Fruit fly (Drosophila melanogaster) whole organism, embryonic: ENCODE results near the gene mxt.
A peak's percentile ranks its signal among the peaks of the same experiment; 100 is the strongest.

ENCODE experiments used
- Atf6 ChIP-seq: fragments of 200-800 bp; sonication (Bioruptor generic); IDR thresholded peaks from 2 replicates; pipeline ENCODE4 v1.3.6; 2022; ENCODE audit warnings: missing biosample characterization, missing genetic modification characterization
- CG10147 ChIP-seq: fragments of 200-800 bp; sonication (Bioruptor generic); optimal IDR thresholded peaks from 2 replicates; lab custom pipeline; 2019; ENCODE audit warnings: missing biosample characterization, mild to moderate bottlenecking, missing genetic modification characterization, moderate library complexity
- CG10979 ChIP-seq: fragments of 200-800 bp; sonication (Bioruptor generic); optimal IDR thresholded peaks from 2 replicates; lab custom pipeline; 2018; ENCODE audit warnings: missing biosample characterization, mild to moderate bottlenecking, missing genetic modification characterization, moderate library complexity
- CG11504 ChIP-seq: fragments of 200-800 bp; sonication (Bioruptor generic); optimal IDR thresholded peaks from 3 replicates; lab custom pipeline; 2019; ENCODE audit warnings: missing biosample characterization, mild to moderate bottlenecking, missing genetic modification characterization, moderate library complexity
- CG11695 ChIP-seq: fragments of 200-800 bp; sonication (Bioruptor generic); IDR thresholded peaks from 3 replicates; pipeline ENCODE4 v1.3.6; 2022; ENCODE audit warnings: missing biosample characterization, missing genetic modification characterization
- CG11696 ChIP-seq: fragments of 200-800 bp; sonication (Bioruptor generic); IDR thresholded peaks from 2 replicates; pipeline ENCODE4 v1.3.6; 2022; ENCODE audit warnings: missing biosample characterization, missing genetic modification characterization
- CG11723 ChIP-seq: fragments of 200-800 bp; sonication (Bioruptor generic); optimal IDR thresholded peaks from 2 replicates; lab custom pipeline; 2017; ENCODE audit warnings: missing biosample characterization, mild to moderate bottlenecking, missing genetic modification characterization
- CG13123 ChIP-seq: fragments of 200-800 bp; sonication (Bioruptor generic); optimal IDR thresholded peaks from 2 replicates; lab custom pipeline; 2016; ENCODE audit warnings: missing biosample characterization, missing genetic modification characterization
- CG14050 ChIP-seq: fragments of 200-800 bp; sonication (Bioruptor generic); IDR thresholded peaks from 3 replicates; pipeline ENCODE4 v1.3.6; 2022; ENCODE audit warnings: missing biosample characterization, missing genetic modification characterization
- CG14441 ChIP-seq: fragments of 200-800 bp; sonication (Bioruptor generic); IDR thresholded peaks from 2 replicates; pipeline ENCODE4 v1.3.6; 2022; ENCODE audit warnings: missing biosample characterization, missing genetic modification characterization
- CG14667 ChIP-seq: fragments of 200-800 bp; sonication (Bioruptor generic); IDR thresholded peaks from 2 replicates; pipeline ENCODE4 v1.3.6; 2022; ENCODE audit warnings: missing biosample characterization, missing genetic modification characterization
- CG1602 ChIP-seq: fragments of 200-800 bp; sonication (Bioruptor generic); optimal IDR thresholded peaks from 3 replicates; lab custom pipeline; 2016; ENCODE audit warnings: missing biosample characterization, missing genetic modification characterization
- CG1792 ChIP-seq: fragments of 200-800 bp; sonication (Bioruptor generic); optimal IDR thresholded peaks from 2 replicates; lab custom pipeline; 2016; ENCODE audit warnings: missing biosample characterization, missing genetic modification characterization
- CG18599 ChIP-seq: fragments of 200-800 bp; sonication (Bioruptor generic); optimal IDR thresholded peaks from 3 replicates; lab custom pipeline; 2017; ENCODE audit warnings: missing biosample characterization, missing genetic modification characterization, mild to moderate bottlenecking, moderate library complexity, missing genetic modification reagents
- CG2199 ChIP-seq: fragments of 200-800 bp; sonication (Bioruptor generic); IDR thresholded peaks from 3 replicates; pipeline ENCODE4 v1.3.6; 2022; ENCODE audit warnings: missing biosample characterization, missing genetic modification characterization
- CG2202 ChIP-seq: fragments of 200-800 bp; sonication (Bioruptor generic); optimal IDR thresholded peaks from 2 replicates; lab custom pipeline; 2018; ENCODE audit warnings: missing biosample characterization, mild to moderate bottlenecking, missing genetic modification characterization
- CG2875 ChIP-seq: fragments of 200-800 bp; sonication (Bioruptor generic); optimal IDR thresholded peaks from 2 replicates; lab custom pipeline; 2017; ENCODE audit warnings: missing biosample characterization, mild to moderate bottlenecking, missing genetic modification characterization, missing genetic modification reagents
- CG32772 ChIP-seq: fragments of 200-800 bp; sonication (Bioruptor generic); IDR thresholded peaks from 2 replicates; pipeline ENCODE4 v1.3.6; 2022; ENCODE audit warnings: missing biosample characterization, missing genetic modification characterization
- CG34224 ChIP-seq: fragments of 200-800 bp; sonication (Bioruptor generic); IDR thresholded peaks from 3 replicates; pipeline ENCODE4 v1.3.6; 2022; ENCODE audit warnings: missing biosample characterization, missing genetic modification characterization; ENCODE audit not compliant: partially characterized antibody
- CG3726 ChIP-seq: fragments of 200-800 bp; sonication (Bioruptor generic); IDR thresholded peaks from 3 replicates; pipeline ENCODE4, ENCODE4 v1.3.6; 2022; ENCODE audit warnings: missing biosample characterization, missing genetic modification characterization
- CG4282 ChIP-seq: fragments of 200-800 bp; sonication (Bioruptor generic); optimal IDR thresholded peaks from 2 replicates; lab custom pipeline; 2016; ENCODE audit warnings: missing biosample characterization, missing genetic modification characterization
- CG6791 ChIP-seq: fragments of 200-800 bp; sonication (Bioruptor generic); IDR thresholded peaks from 3 replicates; pipeline ENCODE4 v1.3.6; 2022; ENCODE audit warnings: missing biosample characterization, missing genetic modification characterization; ENCODE audit not compliant: partially characterized antibody
- CG6854 ChIP-seq: fragments of 200-800 bp; sonication (Bioruptor generic); optimal IDR thresholded peaks from 3 replicates; lab custom pipeline; 2017; ENCODE audit warnings: missing biosample characterization, mild to moderate bottlenecking, missing genetic modification characterization
- CG7357 ChIP-seq: fragments of 200-800 bp; sonication (Bioruptor generic); IDR thresholded peaks from 3 replicates; pipeline ENCODE4 v1.3.6; 2022; ENCODE audit warnings: missing biosample characterization, missing genetic modification characterization
- CG7963 ChIP-seq: fragments of 200-800 bp; sonication (Bioruptor generic); IDR thresholded peaks from 3 replicates; pipeline ENCODE4 v1.3.6; 2022; ENCODE audit warnings: missing biosample characterization, missing genetic modification characterization; ENCODE audit not compliant: partially characterized antibody
- CG7987 ChIP-seq: fragments of 200-800 bp; sonication (Bioruptor generic); optimal IDR thresholded peaks from 2 replicates; lab custom pipeline; 2018; ENCODE audit warnings: missing biosample characterization, mild to moderate bottlenecking, missing genetic modification characterization, moderate library complexity
- CG9215 ChIP-seq: fragments of 200-800 bp; sonication (Bioruptor generic); IDR thresholded peaks from 2 replicates; pipeline ENCODE4 v1.3.6; 2022; ENCODE audit warnings: missing biosample characterization, missing genetic modification characterization
- CG9609 ChIP-seq: fragments of 200-800 bp; sonication (Bioruptor generic); optimal IDR thresholded peaks from 3 replicates; lab custom pipeline; 2016; ENCODE audit warnings: missing biosample characterization, missing genetic modification characterization
- CG9876 ChIP-seq: fragments of 200-800 bp; sonication (Bioruptor generic); optimal IDR thresholded peaks from 2 replicates; lab custom pipeline; 2016; ENCODE audit warnings: missing biosample characterization, missing genetic modification characterization
- CoRest ChIP-seq: fragments of 200-800 bp; sonication (Bioruptor generic); optimal IDR thresholded peaks from 3 replicates; lab custom pipeline; 2018; ENCODE audit warnings: missing biosample characterization, mild to moderate bottlenecking, missing genetic modification characterization, moderate library complexity
- Drgx ChIP-seq: fragments of 200-800 bp; sonication (Bioruptor generic); IDR thresholded peaks from 2 replicates; pipeline ENCODE4 v1.3.6; 2022; ENCODE audit warnings: missing biosample characterization, missing genetic modification characterization
- HLH4C ChIP-seq: fragments of 200-800 bp; sonication (Bioruptor generic); IDR thresholded peaks from 3 replicates; pipeline ENCODE4 v1.3.6; 2022; ENCODE audit warnings: missing biosample characterization, missing genetic modification characterization; ENCODE audit not compliant: partially characterized antibody
- Hand ChIP-seq: fragments of 200-800 bp; sonication (Bioruptor generic); optimal IDR thresholded peaks from 2 replicates; lab custom pipeline; 2017; ENCODE audit warnings: mild to moderate bottlenecking, missing biosample characterization, missing genetic modification reagents, missing genetic modification characterization
- MBD-R2 ChIP-seq: fragments of 200-800 bp; sonication (Bioruptor generic); IDR thresholded peaks from 2 replicates; pipeline ENCODE4 v1.3.6; 2022; ENCODE audit warnings: missing biosample characterization, missing genetic modification characterization
- NfI ChIP-seq: fragments of 200-800 bp; sonication (Bioruptor generic); optimal IDR thresholded peaks from 3 replicates; lab custom pipeline; 2018; ENCODE audit warnings: missing biosample characterization, mild to moderate bottlenecking, missing genetic modification characterization, moderate library complexity
- Oaz ChIP-seq: fragments of 200-800 bp; sonication (Bioruptor generic); IDR thresholded peaks from 2 replicates; pipeline ENCODE4 v1.3.6; 2022; ENCODE audit warnings: missing biosample characterization, missing genetic modification characterization
- Side ChIP-seq: fragments of 200-800 bp; sonication (Bioruptor generic); optimal IDR thresholded peaks from 2 replicates; lab custom pipeline; 2016; ENCODE audit warnings: missing biosample characterization, missing genetic modification characterization
- cg ChIP-seq: fragments of 200-800 bp; sonication (Bioruptor generic); optimal IDR thresholded peaks from 3 replicates; lab custom pipeline; 2019; ENCODE audit warnings: missing biosample characterization, mild to moderate bottlenecking, missing genetic modification characterization, moderate library complexity
- chif ChIP-seq, 2 experiments: fragments of 200-800 bp; sonication (Bioruptor generic); optimal IDR thresholded peaks; 3 replicates each; lab custom pipeline; 2016; ENCODE audit warnings: missing biosample characterization in 2 of 2, missing genetic modification characterization in 2 of 2
- crp ChIP-seq, 2 experiments: fragments of 200-800 bp; sonication (Bioruptor generic); optimal IDR thresholded peaks; 2 replicates in 1 of 2; 3 replicates in 1 of 2; lab custom pipeline; 2017; ENCODE audit warnings: missing biosample characterization in 2 of 2, missing genetic modification characterization in 2 of 2, mild to moderate bottlenecking in 1 of 2, moderate library complexity in 1 of 2
- ems ChIP-seq: fragments of 200-800 bp; sonication (Bioruptor generic); optimal IDR thresholded peaks from 3 replicates; lab custom pipeline; 2016; ENCODE audit warnings: missing biosample characterization, missing genetic modification characterization
- ewg ChIP-seq: fragments of 200-800 bp; sonication (Bioruptor generic); optimal IDR thresholded peaks from 3 replicates; lab custom pipeline; 2017; ENCODE audit warnings: mild to moderate bottlenecking, missing biosample characterization, missing genetic modification reagents, missing genetic modification characterization
- jigr1 ChIP-seq: fragments of 200-800 bp; sonication (Bioruptor generic); IDR thresholded peaks from 3 replicates; pipeline ENCODE4 v1.3.6; 2022; ENCODE audit warnings: missing biosample characterization, missing genetic modification characterization
- klu ChIP-seq: fragments of 200-800 bp; sonication (Bioruptor generic); IDR thresholded peaks from 2 replicates; pipeline ENCODE4 v1.3.6; 2022; ENCODE audit warnings: missing biosample characterization, missing genetic modification characterization
- lola ChIP-seq, 3 experiments: fragments of >200 bp in 2 of 3; fragments of 200-800 bp in 1 of 3; sonication (Bioruptor generic) in 1 of 3; optimal IDR thresholded peaks; 2 replicates each; lab custom pipeline; 2017 to 2019; ENCODE audit warnings: missing biosample characterization in 3 of 3, missing genetic modification characterization in 3 of 3, mild to moderate bottlenecking in 1 of 3, moderate library complexity in 1 of 3
- so ChIP-seq: fragments of 200-800 bp; sonication (Bioruptor generic); IDR thresholded peaks from 3 replicates; pipeline ENCODE4 v1.3.6; 2022; ENCODE audit warnings: missing biosample characterization, missing genetic modification characterization
- tgo ChIP-seq: fragments of 200-800 bp; sonication (Bioruptor generic); IDR thresholded peaks from 3 replicates; pipeline ENCODE4 v1.3.6; 2022; ENCODE audit warnings: missing biosample characterization, missing genetic modification characterization
- vfl ChIP-seq: fragments of 200-800 bp; sonication (Bioruptor generic); optimal IDR thresholded peaks from 2 replicates; lab custom pipeline; 2016; ENCODE audit warnings: missing biosample characterization, missing genetic modification characterization
- yki ChIP-seq: fragments of >200 bp; optimal IDR thresholded peaks from 3 replicates; lab custom pipeline; 2018
- zen2 ChIP-seq: fragments of 200-800 bp; sonication (Bioruptor generic); IDR thresholded peaks from 3 replicates; pipeline ENCODE4 v1.3.6; 2022; ENCODE audit warnings: missing biosample characterization, missing genetic modification characterization; ENCODE audit not compliant: partially characterized antibody
- zfh1 ChIP-seq: fragments of 200-800 bp; sonication (Bioruptor generic); IDR thresholded peaks from 3 replicates; pipeline ENCODE4 v1.3.6; 2022; ENCODE audit warnings: missing biosample characterization, missing genetic modification characterization

mxt gene

dm6 chr2L:4850356-4850755, 3.3 kb upstream of the mxt start, which contains the start of the genes mRpS2 and Mon1 (continued):
- TF ChIP-seq CG9609 (GFP tag; lab: Kevin White, UChicago) (peak; percentile 80), lola (GFP tag; optimal IDR thresholded peaks at IDR 0.05; lab: Kevin White, UChicago) (peak in 1 of 3 experiments; percentile 94), Drgx (GFP tag; lab: Robert Waterston, UW) (peak; percentile 96), CG6854 (peak; percentile 76), CG4282 (GFP tag; lab: Kevin White, UChicago) (peak; percentile 57), CG6791 (no peak), jigr1 (GFP tag; lab: Robert Waterston, UW) (peak; percentile 77), ems (GFP tag; lab: Kevin White, UChicago) (peak; percentile 83), CG9876 (GFP tag; lab: Kevin White, UChicago) (peak; percentile 49), CG7357 (peak; percentile 89), Oaz (GFP tag; lab: Robert Waterston, UW) (peak; percentile 88), CG9215 (GFP tag; lab: Robert Waterston, UW) (peak; percentile 92), CG11504 (tag; lab: Kevin White, UChicago) (peak; percentile 93), CG32772 (peak; percentile 95), CG11696 (GFP tag; lab: Robert Waterston, UW) (peak; percentile 93), CG1602 (GFP tag; lab: Kevin White, UChicago) (peak; percentile 95), CG10147 (GFP tag; lab: Kevin White, UChicago) (peak; percentile 91), Hand (GFP tag; lab: Kevin White, UChicago) (peak; percentile 86), ewg (GFP tag; lab: Kevin White, UChicago) (peak; percentile 88), cg (GFP tag; lab: Kevin White, UChicago) (no peak), CG13123 (GFP tag; lab: Kevin White, UChicago) (peak; percentile 91), CG14441 (GFP tag; lab: Robert Waterston, UW) (peak; percentile 97), CG7963 (GFP tag; lab: Robert Waterston, UW) (no peak), HLH4C (GFP tag; lab: Robert Waterston, UW) (no peak), CG2199 (peak; percentile 93), CG18599 (GFP tag; lab: Kevin White, UChicago) (peak; percentile 97), vfl (GFP tag; lab: Kevin White, UChicago) (peak; percentile 79), CG34224 (GFP tag; lab: Robert Waterston, UW) (peak; percentile 23; the same call in 2 of the 3 replicates), chif (GFP tag; optimal IDR thresholded peaks at IDR 0.05; lab: Kevin White, UChicago) (peak; percentile 72 to 78), klu (GFP tag; lab: Robert Waterston, UW) (peak; percentile 89), crp (GFP tag; optimal IDR thresholded peaks at IDR 0.05; lab: Kevin White, UChicago) (peak; percentile 64 to 91), MBD-R2 (GFP tag; lab: Robert Waterston, UW) (peak; percentile 99), zfh1 (GFP tag; lab: Robert Waterston, UW) (peak; percentile 95), CG14667 (peak; percentile 96), CG1792 (GFP tag; lab: Kevin White, UChicago) (peak; percentile 59), CG2202 (peak; percentile 85), tgo (GFP tag; lab: Robert Waterston, UW) (peak; percentile 98), zen2 (no peak), CoRest (tag; lab: Kevin White, UChicago) (peak; percentile 96), CG2875 (GFP tag; lab: Kevin White, UChicago) (peak; percentile 83), CG14050 (GFP tag; lab: Robert Waterston, UW) (peak; percentile 94), CG3726 (GFP tag; lab: Robert Waterston, UW) (peak; percentile 88), CG7987 (GFP tag; lab: Kevin White, UChicago) (peak; percentile 92), Side (GFP tag; lab: Kevin White, UChicago) (peak; percentile 65), CG11695 (GFP tag; lab: Robert Waterston, UW) (peak; percentile 96), CG11723 (GFP tag; lab: Kevin White, UChicago) (peak; percentile 84), NfI (GFP tag; lab: Kevin White, UChicago) (peak; percentile 95), yki (lab: Kevin White, UChicago) (no peak), Atf6 (GFP tag; lab: Robert Waterston, UW) (peak; percentile 95), so (peak; percentile 96), CG10979 (peak; percentile 91)
